Fruit fly (Drosophila melanogaster): Measurements from ENCODE around the gene beta4GalT7.

- TF ChIP-seq CG8478 (optimal IDR thresholded peaks at IDR 0.05) (no peak), psq (optimal IDR thresholded peaks at IDR 0.05) (no peak), Dll (optimal IDR thresholded peaks at IDR 0.05) (no peak)
Measured at dm6 chr3R:25044816-25045551, 21.9 kb downstream of the beta4GalT7 start, which contains the start of gene 5PtaseI.

Measured in whole organism.